Worm (Caenorhabditis elegans) whole organism, late embryonic: ENCODE measurements around the gene T25G12.6.

ENCODE experiments used
- C38D4.7 ChIP-seq: fragments of 200-800 bp; sonication (Bioruptor generic); optimal IDR thresholded peaks from 2 replicates; lab custom pipeline; 2018; ENCODE audit warnings: mild to moderate bottlenecking, missing genetic modification characterization, moderate library complexity, missing compliant biosample characterization
- F13H6.1 ChIP-seq: sonication (generic microtip); optimal IDR thresholded peaks from 2 replicates; lab custom pipeline; 2016; ENCODE audit warnings: missing genetic modification characterization, missing compliant biosample characterization
- T23F11.4 ChIP-seq: fragments of 200-800 bp; sonication (Bioruptor generic); optimal IDR thresholded peaks from 2 replicates; lab custom pipeline; 2018; ENCODE audit warnings: mild to moderate bottlenecking, missing genetic modification characterization, missing compliant biosample characterization
- ahr-1 ChIP-seq: sonication (generic microtip); optimal IDR thresholded peaks from 2 replicates; lab custom pipeline; 2016; ENCODE audit warnings: missing genetic modification characterization, missing compliant biosample characterization
- ceh-18 ChIP-seq: sonication (generic microtip); optimal IDR thresholded peaks from 2 replicates; lab custom pipeline; 2016; ENCODE audit warnings: missing genetic modification characterization, missing compliant biosample characterization
- ceh-19 ChIP-seq: fragments of 200-800 bp; sonication (Bioruptor generic); optimal IDR thresholded peaks from 2 replicates; lab custom pipeline; 2018; ENCODE audit warnings: mild to moderate bottlenecking, missing genetic modification characterization, missing compliant biosample characterization
- ceh-2 ChIP-seq: sonication (generic microtip); optimal IDR thresholded peaks from 2 replicates; lab custom pipeline; 2016; ENCODE audit warnings: missing genotype, missing genetic modification characterization, missing compliant biosample characterization
- ceh-22 ChIP-seq: sonication (generic microtip); optimal IDR thresholded peaks from 2 replicates; lab custom pipeline; 2017; ENCODE audit warnings: missing biosample characterization, missing genetic modification characterization
- ceh-30 ChIP-seq: fragments of 150-350 bp; optimal IDR thresholded peaks from 2 replicates; lab custom pipeline; 2014; ENCODE audit warnings: missing biosample characterization, missing genetic modification characterization
- ceh-31 ChIP-seq: sonication (generic microtip); optimal IDR thresholded peaks from 2 replicates; lab custom pipeline; 2016; ENCODE audit warnings: missing genetic modification characterization, missing compliant biosample characterization
- ceh-34 ChIP-seq: sonication (generic microtip); optimal IDR thresholded peaks from 2 replicates; lab custom pipeline; 2016; ENCODE audit warnings: mild to moderate bottlenecking, missing genetic modification characterization, missing compliant biosample characterization
- ceh-45 ChIP-seq: fragments of 200-800 bp; sonication (Bioruptor generic); IDR thresholded peaks from 2 replicates; pipeline ENCODE4 v1.3.6; 2022; ENCODE audit warnings: missing genetic modification reagents, missing genetic modification characterization, missing compliant biosample characterization
- ceh-9 ChIP-seq: sonication (generic microtip); optimal IDR thresholded peaks from 2 replicates; lab custom pipeline; 2016; ENCODE audit warnings: mild to moderate bottlenecking, missing genetic modification characterization, inconsistent platforms, missing compliant biosample characterization
- che-1 ChIP-seq: sonication (generic microtip); optimal IDR thresholded peaks from 2 replicates; lab custom pipeline; 2016; ENCODE audit warnings: mild to moderate bottlenecking, missing genetic modification characterization, missing compliant biosample characterization
- dmd-4 ChIP-seq: sonication (generic microtip); optimal IDR thresholded peaks from 2 replicates; lab custom pipeline; 2016; ENCODE audit warnings: borderline replicate concordance, missing genetic modification characterization, missing compliant biosample characterization
- elt-2 ChIP-seq: sonication (generic microtip); optimal IDR thresholded peaks from 2 replicates; lab custom pipeline; 2016; ENCODE audit warnings: missing genetic modification reagents, missing genetic modification characterization, missing compliant biosample characterization
- eyg-1 ChIP-seq: sonication (generic microtip); optimal IDR thresholded peaks from 2 replicates; lab custom pipeline; 2016; ENCODE audit warnings: missing genotype, missing genetic modification characterization, missing compliant biosample characterization
- fax-1 ChIP-seq: sonication (generic microtip); optimal IDR thresholded peaks from 2 replicates; lab custom pipeline; 2016; ENCODE audit warnings: missing genotype, missing genetic modification characterization, missing compliant biosample characterization
- hlh-15 ChIP-seq: sonication (generic microtip); optimal IDR thresholded peaks from 2 replicates; lab custom pipeline; 2016; ENCODE audit warnings: missing genetic modification characterization, missing compliant biosample characterization
- hlh-30 ChIP-seq: sonication (generic microtip); optimal IDR thresholded peaks from 2 replicates; lab custom pipeline; 2017; ENCODE audit warnings: antibody characterized with exemption, missing genetic modification characterization, missing compliant biosample characterization; ENCODE audit not compliant: insufficient read depth
- lin-11 ChIP-seq: fragments of 200-800 bp; sonication (Bioruptor generic); optimal IDR thresholded peaks from 2 replicates; lab custom pipeline; 2018; ENCODE audit warnings: mild to moderate bottlenecking, missing genetic modification characterization, missing compliant biosample characterization
- mec-3 ChIP-seq: sonication (generic microtip); optimal IDR thresholded peaks from 2 replicates; lab custom pipeline; 2016; ENCODE audit warnings: borderline replicate concordance, missing genetic modification characterization, missing compliant biosample characterization
- nfya-1 ChIP-seq: sonication (generic microtip); optimal IDR thresholded peaks from 2 replicates; lab custom pipeline; 2017; ENCODE audit warnings: missing genetic modification characterization, mild to moderate bottlenecking, missing compliant biosample characterization, antibody characterized with exemption, moderate library complexity
- nhr-11 ChIP-seq: fragments of 150-350 bp; optimal IDR thresholded peaks from 2 replicates; lab custom pipeline; 2014; ENCODE audit warnings: missing biosample characterization, missing genetic modification characterization
- nhr-232 ChIP-seq: sonication (generic microtip); optimal IDR thresholded peaks from 2 replicates; lab custom pipeline; 2016; ENCODE audit warnings: missing genetic modification characterization, missing compliant biosample characterization
- pat-9 ChIP-seq: fragments of 200-800 bp; sonication (Bioruptor generic); optimal IDR thresholded peaks from 2 replicates; lab custom pipeline; 2018; ENCODE audit warnings: mild to moderate bottlenecking, missing genetic modification characterization, moderate library complexity, missing compliant biosample characterization
- pqm-1 ChIP-seq: sonication (generic microtip); optimal IDR thresholded peaks from 2 replicates; lab custom pipeline; 2016; ENCODE audit warnings: missing genetic modification characterization, missing compliant biosample characterization
- pros-1 ChIP-seq: fragments of 150-350 bp; optimal IDR thresholded peaks from 2 replicates; lab custom pipeline; 2014; ENCODE audit warnings: missing biosample characterization, missing genetic modification reagents, missing genetic modification characterization
- rnt-1 ChIP-seq: sonication (generic microtip); optimal IDR thresholded peaks from 2 replicates; lab custom pipeline; 2016; ENCODE audit warnings: missing genetic modification characterization, missing compliant biosample characterization
- sdc-2 ChIP-seq: sonication (generic microtip); optimal IDR thresholded peaks from 2 replicates; lab custom pipeline; 2016; ENCODE audit warnings: missing genotype, missing genetic modification characterization, missing compliant biosample characterization
- sox-4 ChIP-seq: sonication (generic microtip); optimal IDR thresholded peaks from 2 replicates; lab custom pipeline; 2017; ENCODE audit warnings: mild to moderate bottlenecking, missing genetic modification characterization, inconsistent platforms, missing compliant biosample characterization
- syd-9 ChIP-seq: sonication (generic microtip); optimal IDR thresholded peaks from 2 replicates; lab custom pipeline; 2016; ENCODE audit warnings: mild to moderate bottlenecking, missing genetic modification characterization, moderate library complexity, missing compliant biosample characterization
- tbx-2 ChIP-seq: sonication (generic microtip); optimal IDR thresholded peaks from 2 replicates; lab custom pipeline; 2016; ENCODE audit warnings: missing genetic modification characterization, missing compliant biosample characterization
- ttx-3 ChIP-seq: sonication (generic microtip); optimal IDR thresholded peaks from 2 replicates; lab custom pipeline; 2016; ENCODE audit warnings: missing genetic modification reagents, missing genetic modification characterization, missing compliant biosample characterization
- unc-3 ChIP-seq, 2 experiments: fragments of 200-800 bp in 1 of 2; sonication (Bioruptor generic) in 1 of 2; sonication (generic microtip) in 1 of 2; conservative IDR thresholded peaks in 1 of 2; optimal IDR thresholded peaks in 1 of 2; 2 replicates each; pipeline versions ENCODE4 v1.3.6 to Lab custom; 2016 to 2022; ENCODE audit warnings: missing compliant biosample characterization in 2 of 2, missing genetic modification characterization in 2 of 2, missing genetic modification reagents in 1 of 2
- unc-55 ChIP-seq: sonication (generic microtip); optimal IDR thresholded peaks from 2 replicates; lab custom pipeline; 2017; ENCODE audit warnings: missing biosample characterization, missing genetic modification reagents, missing genetic modification characterization
- unc-86 ChIP-seq: sonication (generic microtip); optimal IDR thresholded peaks from 2 replicates; lab custom pipeline; 2016; ENCODE audit warnings: missing genetic modification characterization, missing compliant biosample characterization

Gene T25G12.6

ce11 chrX:17217050-17217813 is 12.8 kb downstream of the T25G12.6 start, which contains the start of gene acdh-7:
acdh-7 (minus strand) TSS chrX:17217105.
- TF ChIP-seq elt-2 (tag; lab: Kevin White, UChicago) (peak; percentile 39), ceh-45 (GFP tag; lab: Robert Waterston, UW) (no peak)

ce11 chrX:17216178-17216577 is 13.8 kb downstream of the T25G12.6 start:
- no peak for TF ChIP-seq ceh-34
- no peak for TF ChIP-seq C38D4.7 (GFP tag; lab: Kevin White, UChicago)
- peak; percentile 65 for TF ChIP-seq unc-55 (GFP tag; lab: Kevin White, UChicago)
- peak; percentile 86 for TF ChIP-seq nfya-1
- TF ChIP-seq ceh-30 (tag; lab: Kevin White, UChicago), result no peak
- TF ChIP-seq ceh-18, result peak; percentile 7

ce11 chrX:17215753-17216152 is 14.3 kb downstream of the T25G12.6 start:
- no peak for TF ChIP-seq che-1
- no peak for TF ChIP-seq pat-9 (tag; lab: Kevin White, UChicago)
- no peak for TF ChIP-seq hlh-30
- no peak for TF ChIP-seq rnt-1
- no peak for TF ChIP-seq ceh-2 (tag; lab: Kevin White, UChicago)
- no peak for TF ChIP-seq C38D4.7 (GFP tag; lab: Kevin White, UChicago)
- no peak for TF ChIP-seq ceh-19 (GFP tag; lab: Kevin White, UChicago)
- no peak for TF ChIP-seq sox-4 (tag; lab: Kevin White, UChicago)
- TF ChIP-seq sdc-2 (tag; lab: Kevin White, UChicago), result no peak
- TF ChIP-seq F13H6.1, result no peak
- TF ChIP-seq mec-3 (tag; lab: Kevin White, UChicago), result no peak
- no peak for TF ChIP-seq unc-86 (tag; lab: Kevin White, UChicago)
- no peak for TF ChIP-seq tbx-2 (tag; lab: Kevin White, UChicago)

ce11 chrX:17214803-17215202 is 15.2 kb downstream of the T25G12.6 start, which contains the start of gene acdh-10:
acdh-10 (minus strand) TSS chrX:17214903.
- TF ChIP-seq ceh-22 (no peak), syd-9 (no peak), unc-86 (tag; lab: Kevin White, UChicago) (no peak), T23F11.4 (GFP tag; lab: Kevin White, UChicago) (no peak), ahr-1 (tag; lab: Kevin White, UChicago) (no peak), pqm-1 (tag; lab: Kevin White, UChicago) (no peak), nhr-11 (tag; lab: Kevin White, UChicago) (no peak), F13H6.1 (no peak), ceh-19 (GFP tag; lab: Kevin White, UChicago) (no peak), lin-11 (tag; lab: Kevin White, UChicago) (no peak), dmd-4 (no peak), sox-4 (tag; lab: Kevin White, UChicago) (no peak), nfya-1 (no peak), pros-1 (tag; lab: Kevin White, UChicago) (no peak)

ce11 chrX:17211513-17211912 is 18.5 kb downstream of the T25G12.6 start:
- TF ChIP-seq fax-1 (tag; lab: Kevin White, UChicago) (no peak), ceh-31 (tag; lab: Kevin White, UChicago) (no peak), nhr-232 (tag; lab: Kevin White, UChicago) (no peak), ttx-3 (tag; lab: Kevin White, UChicago) (no peak), hlh-15 (no peak), ceh-19 (GFP tag; lab: Kevin White, UChicago) (no peak), unc-3 (GFP tag; conservative IDR thresholded peaks at IDR 0.05; lab: Robert Waterston, UW) (no peak), unc-3 (tag; optimal IDR thresholded peaks at IDR 0.05; lab: Kevin White, UChicago) (no peak), ceh-9 (tag; lab: Kevin White, UChicago) (no peak), pros-1 (tag; lab: Kevin White, UChicago) (no peak), eyg-1 (tag; lab: Kevin White, UChicago) (no peak), lin-11 (tag; lab: Kevin White, UChicago) (no peak)
